Worm (Caenorhabditis elegans) whole organism, L2 larva: ENCODE results near the gene K09H11.15.
A peak's percentile ranks its signal among the peaks of the same experiment; 100 is the strongest.

ENCODE experiments used
- C34F6.9 ChIP-seq: fragments of 150-350 bp; optimal IDR thresholded peaks from 2 replicates; lab custom pipeline; 2014; ENCODE audit warnings: missing biosample characterization, missing genetic modification characterization
- F13H6.1 ChIP-seq: sonication (generic microtip); optimal IDR thresholded peaks from 2 replicates; lab custom pipeline; 2016; ENCODE audit warnings: missing genetic modification characterization, missing compliant biosample characterization
- R02D3.7 ChIP-seq: fragments of 150-350 bp; optimal IDR thresholded peaks from 2 replicates; lab custom pipeline; 2014; ENCODE audit warnings: missing biosample characterization, missing genetic modification characterization
- Y55F3AM.14 ChIP-seq: fragments of 200-800 bp; sonication (Bioruptor generic); optimal IDR thresholded peaks from 2 replicates; lab custom pipeline; 2018; ENCODE audit warnings: mild to moderate bottlenecking, missing genetic modification characterization, missing compliant biosample characterization
- ama-1 ChIP-seq: fragments of 150-350 bp; optimal IDR thresholded peaks from 2 replicates; lab custom pipeline; 2018; ENCODE audit warnings: inconsistent platforms
- blmp-1 ChIP-seq: sonication (generic microtip); optimal IDR thresholded peaks from 2 replicates; lab custom pipeline; 2017; ENCODE audit warnings: missing genetic modification characterization, mild to moderate bottlenecking, missing compliant biosample characterization, antibody characterized with exemption, moderate library complexity; ENCODE audit not compliant: insufficient read depth
- ceh-82 ChIP-seq: fragments of 150-350 bp; optimal IDR thresholded peaks from 2 replicates; lab custom pipeline; 2014; ENCODE audit warnings: missing biosample characterization, missing genetic modification characterization
- crh-2 ChIP-seq: sonication (generic microtip); optimal IDR thresholded peaks from 2 replicates; lab custom pipeline; 2017; ENCODE audit warnings: missing biosample characterization, missing genetic modification characterization
- egl-27 ChIP-seq: sonication (generic microtip); optimal IDR thresholded peaks from 3 replicates; lab custom pipeline; 2017; ENCODE audit warnings: missing biosample characterization, missing genetic modification reagents, missing genetic modification characterization
- elt-1 ChIP-seq: fragments of 150-350 bp; optimal IDR thresholded peaks from 2 replicates; lab custom pipeline; 2014; ENCODE audit warnings: missing biosample characterization, missing genetic modification characterization
- fos-1 ChIP-seq: fragments of 150-350 bp; optimal IDR thresholded peaks from 2 replicates; lab custom pipeline; 2014; ENCODE audit warnings: missing biosample characterization, missing genetic modification characterization
- gmeb-1 ChIP-seq: fragments of 150-350 bp; optimal IDR thresholded peaks from 2 replicates; lab custom pipeline; 2014; ENCODE audit warnings: missing biosample characterization, missing genetic modification characterization
- lin-13 ChIP-seq: fragments of 150-350 bp; optimal IDR thresholded peaks from 2 replicates; lab custom pipeline; 2014; ENCODE audit warnings: missing biosample characterization, missing genetic modification reagents, missing genetic modification characterization
- lsy-2 ChIP-seq, 2 experiments: fragments of 150-350 bp in 1 of 2; sonication (generic microtip) in 1 of 2; optimal IDR thresholded peaks; 2 replicates each; lab custom pipeline; 2014 to 2017; ENCODE audit warnings: missing biosample characterization in 2 of 2, missing genetic modification characterization in 2 of 2
- mab-5 ChIP-seq: fragments of 150-350 bp; optimal IDR thresholded peaks from 2 replicates; lab custom pipeline; 2014; ENCODE audit warnings: missing biosample characterization, missing genetic modification characterization
- mbf-1 ChIP-seq: sonication (generic microtip); optimal IDR thresholded peaks from 2 replicates; lab custom pipeline; 2017; ENCODE audit warnings: missing biosample characterization, missing genetic modification characterization
- mdl-1 ChIP-seq, 2 experiments: fragments of 150-350 bp in 1 of 2; sonication (generic microtip) in 1 of 2; optimal IDR thresholded peaks; 2 replicates each; lab custom pipeline; 2017; ENCODE audit warnings: missing biosample characterization in 2 of 2, missing genetic modification characterization in 2 of 2
- nhr-12 ChIP-seq: fragments of 150-350 bp; optimal IDR thresholded peaks from 2 replicates; lab custom pipeline; 2014; ENCODE audit warnings: missing biosample characterization, missing genetic modification characterization
- nhr-129 ChIP-seq: fragments of 150-350 bp; optimal IDR thresholded peaks from 2 replicates; lab custom pipeline; 2014; ENCODE audit warnings: missing biosample characterization, missing genetic modification characterization
- nhr-21 ChIP-seq: fragments of 150-350 bp; optimal IDR thresholded peaks from 2 replicates; lab custom pipeline; 2014; ENCODE audit warnings: missing biosample characterization, missing genetic modification characterization
- nhr-23 ChIP-seq: fragments of 150-350 bp; optimal IDR thresholded peaks from 2 replicates; lab custom pipeline; 2014; ENCODE audit warnings: missing biosample characterization, missing genetic modification reagents, missing genetic modification characterization
- nhr-237 ChIP-seq: fragments of 150-350 bp; optimal IDR thresholded peaks from 2 replicates; lab custom pipeline; 2014; ENCODE audit warnings: missing biosample characterization, missing genetic modification characterization
- nhr-25 ChIP-seq: fragments of 150-350 bp; sonication (generic microtip); optimal IDR thresholded peaks from 3 replicates; lab custom pipeline; 2014; ENCODE audit warnings: missing biosample characterization, missing genetic modification characterization
- nhr-6 ChIP-seq: fragments of 150-350 bp; optimal IDR thresholded peaks from 2 replicates; lab custom pipeline; 2014; ENCODE audit warnings: missing biosample characterization, missing genetic modification characterization
- sem-4 ChIP-seq: fragments of 150-350 bp; optimal IDR thresholded peaks from 2 replicates; lab custom pipeline; 2014; ENCODE audit warnings: missing biosample characterization, missing genetic modification reagents, missing genetic modification characterization
- skn-1 ChIP-seq: sonication (generic microtip); optimal IDR thresholded peaks from 2 replicates; lab custom pipeline; 2017; ENCODE audit warnings: missing biosample characterization, missing genetic modification characterization
- sma-3 ChIP-seq: sonication (generic microtip); optimal IDR thresholded peaks from 2 replicates; lab custom pipeline; 2016; ENCODE audit warnings: missing genetic modification reagents, missing genetic modification characterization, missing compliant biosample characterization
- sma-9 ChIP-seq, 2 experiments: fragments of 150-350 bp in 1 of 2; sonication (generic microtip) in 1 of 2; optimal IDR thresholded peaks; 2 replicates each; lab custom pipeline; 2014 to 2016; ENCODE audit warnings: missing genetic modification characterization in 2 of 2, mild to moderate bottlenecking in 1 of 2, missing biosample characterization in 1 of 2, missing compliant biosample characterization in 1 of 2, missing genetic modification reagents in 1 of 2, moderate library complexity in 1 of 2
- snpc-4 ChIP-seq: fragments of 150-350 bp; optimal IDR thresholded peaks from 2 replicates; lab custom pipeline; 2014; ENCODE audit warnings: missing biosample characterization, missing genetic modification characterization
- unc-39 ChIP-seq: fragments of 150-350 bp; optimal IDR thresholded peaks from 2 replicates; lab custom pipeline; 2014; ENCODE audit warnings: missing biosample characterization, missing genetic modification characterization
- unc-62 ChIP-seq: fragments of 150-350 bp; optimal IDR thresholded peaks from 2 replicates; lab custom pipeline; 2014; ENCODE audit warnings: missing biosample characterization, missing genetic modification reagents, missing genetic modification characterization
- zag-1 ChIP-seq: fragments of 150-350 bp; optimal IDR thresholded peaks from 2 replicates; lab custom pipeline; 2014; ENCODE audit warnings: missing biosample characterization, missing genetic modification characterization
- ztf-11 ChIP-seq: sonication (generic microtip); optimal IDR thresholded peaks from 2 replicates; lab custom pipeline; 2017; ENCODE audit warnings: missing biosample characterization, missing genetic modification characterization
- ztf-4 ChIP-seq: fragments of 150-350 bp; optimal IDR thresholded peaks from 2 replicates; lab custom pipeline; 2014; ENCODE audit warnings: missing biosample characterization, missing genetic modification characterization

K09H11.15 gene

ce11 chrV:5771627-5772026, 40.9 kb upstream of the K09H11.15 start, which contains the start of gene F44E7.3:
Gene F44E7.3, plus strand, starts transcription at chrV:5771945.
- TF ChIP-seq nhr-12 (tag; lab: Kevin White, UChicago) (no peak), ama-1 (lab: Kevin White, UChicago) (peak; percentile 53)

ce11 chrV:5769999-5770398, 39.3 kb upstream of the K09H11.15 start:
- TF ChIP-seq nhr-237 (tag; lab: Kevin White, UChicago) (no peak), mab-5 (tag; lab: Kevin White, UChicago) (no peak), blmp-1 (tag; lab: Kevin White, UChicago) (no peak), snpc-4 (tag; lab: Kevin White, UChicago) (no peak), ztf-4 (no peak), Y55F3AM.14 (GFP tag; lab: Kevin White, UChicago) (no peak), crh-2 (tag; lab: Kevin White, UChicago) (no peak), nhr-23 (tag; lab: Kevin White, UChicago) (no peak), nhr-25 (tag; lab: Kevin White, UChicago) (no peak), skn-1 (no peak), lsy-2 (tag; optimal IDR thresholded peaks at IDR 0.05; lab: Kevin White, UChicago) (no peak), nhr-6 (tag; lab: Kevin White, UChicago) (no peak), C34F6.9 (tag; lab: Kevin White, UChicago) (no peak), unc-39 (tag; lab: Kevin White, UChicago) (no peak), nhr-129 (tag; lab: Kevin White, UChicago) (no peak), unc-62 (GFP tag; lab: Kevin White, UChicago) (no peak), mbf-1 (tag; lab: Kevin White, UChicago) (no peak), sma-9 (GFP tag; optimal IDR thresholded peaks at IDR 0.05; lab: Kevin White, UChicago) (no peak), sma-9 (tag; optimal IDR thresholded peaks at IDR 0.05; lab: Kevin White, UChicago) (no peak), ztf-11 (no peak)

DNA sequence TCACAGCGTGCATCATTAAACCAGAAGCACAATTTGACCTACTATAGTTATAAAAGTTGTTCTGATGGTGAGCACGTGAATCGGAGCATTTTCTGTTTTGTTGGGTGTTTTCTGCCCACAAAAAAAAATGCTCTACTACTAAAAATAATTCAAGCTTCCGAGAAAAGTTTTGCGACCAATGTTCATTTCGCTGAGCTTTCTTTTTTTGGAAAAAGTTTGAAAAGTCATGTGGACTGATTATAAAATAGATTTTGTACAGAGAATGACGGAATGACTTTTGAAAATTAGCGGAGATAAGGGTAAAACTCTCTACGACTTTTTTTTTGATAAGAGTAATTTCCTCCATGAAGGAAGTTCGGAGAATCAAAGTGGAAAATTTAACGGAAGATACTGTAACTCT, 38.8 kb upstream of the K09H11.15 start:
- TF ChIP-seq crh-2 (tag; lab: Kevin White, UChicago) (peak; percentile 20), fos-1 (tag; lab: Kevin White, UChicago) (peak; percentile 41), F13H6.1 (tag; lab: Kevin White, UChicago) (no peak), zag-1 (no peak), sma-9 (GFP tag; optimal IDR thresholded peaks at IDR 0.05; lab: Kevin White, UChicago) (peak; percentile 54), sma-9 (tag; optimal IDR thresholded peaks at IDR 0.05; lab: Kevin White, UChicago) (no peak)

DNA sequence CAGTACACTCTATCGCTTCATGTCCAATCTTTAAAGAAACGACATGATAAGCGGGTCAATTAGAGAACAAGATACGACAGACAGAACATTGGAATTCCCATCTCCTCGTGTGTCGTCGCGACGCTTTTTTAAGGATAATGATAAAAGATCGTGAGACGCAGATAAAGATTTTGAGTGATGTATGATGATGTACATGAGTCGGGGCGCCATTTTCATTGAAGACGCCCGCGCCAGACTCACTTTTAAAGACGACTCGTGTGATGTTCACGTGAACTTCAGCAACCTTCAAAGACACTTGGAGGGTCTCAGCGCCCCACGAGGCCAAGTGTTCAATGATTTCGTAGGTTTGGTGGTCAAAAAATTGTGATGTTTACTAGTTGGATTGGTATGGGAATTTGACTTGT, 37.6 kb upstream of the K09H11.15 start:
- TF ChIP-seq gmeb-1 (tag; lab: Kevin White, UChicago) (peak; percentile 57), nhr-25 (tag; lab: Kevin White, UChicago) (peak; percentile 49), R02D3.7 (tag; lab: Kevin White, UChicago) (no peak), F13H6.1 (tag; lab: Kevin White, UChicago) (peak; percentile 90), nhr-129 (tag; lab: Kevin White, UChicago) (peak; percentile 62), Y55F3AM.14 (GFP tag; lab: Kevin White, UChicago) (peak; percentile 39), blmp-1 (tag; lab: Kevin White, UChicago) (peak; percentile 81), zag-1 (no peak), snpc-4 (tag; lab: Kevin White, UChicago) (no peak), lsy-2 (tag; optimal IDR thresholded peaks at IDR 0.05; lab: Kevin White, UChicago) (peak in 1 of 2 experiments; percentile 19), nhr-6 (tag; lab: Kevin White, UChicago) (no peak), elt-1 (tag; lab: Kevin White, UChicago) (no peak), sma-9 (GFP tag; optimal IDR thresholded peaks at IDR 0.05; lab: Kevin White, UChicago) (peak; percentile 92), sma-9 (tag; optimal IDR thresholded peaks at IDR 0.05; lab: Kevin White, UChicago) (peak; percentile 10), fos-1 (tag; lab: Kevin White, UChicago) (peak; percentile 39), sma-3 (peak; percentile 94), egl-27 (tag; lab: Kevin White, UChicago) (peak; percentile 78), C34F6.9 (tag; lab: Kevin White, UChicago) (no peak), nhr-237 (tag; lab: Kevin White, UChicago) (no peak), sem-4 (tag; lab: Kevin White, UChicago) (peak; percentile 17), mdl-1 (tag; optimal IDR thresholded peaks at IDR 0.05; lab: Kevin White, UChicago) (peak; percentile 77 to 78), crh-2 (tag; lab: Kevin White, UChicago) (peak; percentile 63), mbf-1 (tag; lab: Kevin White, UChicago) (no peak), ama-1 (lab: Kevin White, UChicago) (no peak), ceh-82 (tag; lab: Kevin White, UChicago) (no peak), lin-13 (GFP tag; lab: Kevin White, UChicago) (no peak), mab-5 (tag; lab: Kevin White, UChicago) (peak; percentile 19), nhr-21 (peak; percentile 94)
